Fruit fly (Drosophila melanogaster) whole organism, embryonic: ENCODE measurements around the gene Lcp65Ag2.

Experiments used
- ATbp ChIP-seq: fragments of 200-800 bp; sonication (Bioruptor generic); optimal IDR thresholded peaks from 2 replicates; lab custom pipeline; 2017; ENCODE audit warnings: missing biosample characterization, mild to moderate bottlenecking, missing genetic modification characterization, missing genetic modification reagents
- Atf3 ChIP-seq: fragments of 200-800 bp; sonication (Bioruptor generic); optimal IDR thresholded peaks from 3 replicates; lab custom pipeline; 2016; ENCODE audit warnings: missing biosample characterization, missing genetic modification characterization
- Atf6 ChIP-seq: fragments of 200-800 bp; sonication (Bioruptor generic); IDR thresholded peaks from 2 replicates; pipeline ENCODE4 v1.3.6; 2022; ENCODE audit warnings: missing biosample characterization, missing genetic modification characterization
- B-H1 ChIP-seq: fragments of 200-800 bp; sonication (Bioruptor generic); IDR thresholded peaks from 3 replicates; pipeline ENCODE4 v1.3.6; 2022; ENCODE audit warnings: missing biosample characterization, missing genetic modification characterization
- Blimp-1 ChIP-seq: fragments of 200-800 bp; sonication (Bioruptor generic); optimal IDR thresholded peaks from 3 replicates; lab custom pipeline; 2018; ENCODE audit warnings: missing biosample characterization, missing genetic modification characterization, mild to moderate bottlenecking, moderate library complexity, missing genetic modification reagents
- CG10209 ChIP-seq: fragments of 200-800 bp; sonication (Bioruptor generic); optimal IDR thresholded peaks from 3 replicates; lab custom pipeline; 2017; ENCODE audit warnings: missing biosample characterization, mild to moderate bottlenecking, missing genetic modification characterization, missing genetic modification reagents
- CG10543 ChIP-seq: fragments of 200-800 bp; sonication (Bioruptor generic); optimal IDR thresholded peaks from 3 replicates; lab custom pipeline; 2017; ENCODE audit warnings: missing biosample characterization, mild to moderate bottlenecking, missing genetic modification characterization, moderate library complexity
- CG13624 ChIP-seq: fragments of 200-800 bp; sonication (Bioruptor generic); optimal IDR thresholded peaks from 2 replicates; lab custom pipeline; 2016; ENCODE audit warnings: missing biosample characterization, missing genetic modification characterization
- CG14014 ChIP-seq: fragments of 200-800 bp; sonication (Bioruptor generic); IDR thresholded peaks from 2 replicates; pipeline ENCODE4 v1.3.6; 2022; ENCODE audit warnings: missing biosample characterization, missing genetic modification characterization
- CG15011 ChIP-seq: fragments of 200-800 bp; sonication (Bioruptor generic); optimal IDR thresholded peaks from 3 replicates; lab custom pipeline; 2018; ENCODE audit warnings: missing biosample characterization, mild to moderate bottlenecking, missing genetic modification characterization
- CG16813 ChIP-seq: fragments of 200-800 bp; sonication (Bioruptor generic); IDR thresholded peaks from 3 replicates; pipeline ENCODE4 v1.3.6; 2022; ENCODE audit warnings: missing biosample characterization, missing genetic modification characterization; ENCODE audit not compliant: partially characterized antibody
- CG18619 ChIP-seq: fragments of 200-800 bp; sonication (Bioruptor generic); optimal IDR thresholded peaks from 3 replicates; lab custom pipeline; 2017; ENCODE audit warnings: missing biosample characterization, mild to moderate bottlenecking, missing genetic modification characterization
- CG2889 ChIP-seq: fragments of 200-800 bp; sonication (Bioruptor generic); IDR thresholded peaks from 3 replicates; pipeline ENCODE4 v1.3.6; 2022; ENCODE audit warnings: missing biosample characterization, missing genetic modification characterization
- CG31441 ChIP-seq: fragments of 200-800 bp; sonication (Bioruptor generic); IDR thresholded peaks from 2 replicates; pipeline ENCODE4 v1.3.6; 2022; ENCODE audit warnings: missing biosample characterization, missing genetic modification characterization
- CG43689 ChIP-seq: fragments of 200-800 bp; sonication (Bioruptor generic); IDR thresholded peaks from 2 replicates; pipeline ENCODE4 v1.3.6; 2022; ENCODE audit warnings: missing biosample characterization, missing genetic modification characterization
- CG7372 ChIP-seq: fragments of 200-800 bp; sonication (Bioruptor generic); IDR thresholded peaks from 2 replicates; pipeline ENCODE4 v1.3.6; 2022; ENCODE audit warnings: missing biosample characterization, missing genetic modification characterization
- CG7786 ChIP-seq: fragments of 200-800 bp; sonication (Bioruptor generic); optimal IDR thresholded peaks from 2 replicates; lab custom pipeline; 2016; ENCODE audit warnings: missing biosample characterization, missing genetic modification characterization
- CG9932 ChIP-seq: fragments of 200-800 bp; sonication (Bioruptor generic); IDR thresholded peaks from 2 replicates; pipeline ENCODE4 v1.3.6; 2022; ENCODE audit warnings: missing biosample characterization, missing genetic modification characterization
- D ChIP-seq, 2 experiments: fragments of 200-800 bp in 1 of 2; fragments of >200 bp in 1 of 2; sonication (Bioruptor generic) in 1 of 2; optimal IDR thresholded peaks; 2 replicates in 1 of 2; 3 replicates in 1 of 2; lab custom pipeline; 2017; ENCODE audit warnings: mild to moderate bottlenecking in 1 of 2, missing biosample characterization in 1 of 2, missing genetic modification characterization in 1 of 2, missing genetic modification reagents in 1 of 2
- Dbx ChIP-seq: fragments of 200-800 bp; sonication (Bioruptor generic); IDR thresholded peaks from 3 replicates; pipeline ENCODE4 v1.3.6; 2022; ENCODE audit warnings: missing biosample characterization, missing genetic modification characterization
- Gug ChIP-seq: fragments of 200-800 bp; sonication (Bioruptor generic); IDR thresholded peaks from 4 replicates; pipeline ENCODE4 v1.3.6; 2022; ENCODE audit warnings: missing biosample characterization, missing genetic modification characterization
- Hmr ChIP-seq: fragments of 200-800 bp; sonication (Bioruptor generic); optimal IDR thresholded peaks from 3 replicates; lab custom pipeline; 2017; ENCODE audit warnings: mild to moderate bottlenecking, missing biosample characterization, missing genetic modification reagents, missing genetic modification characterization
- Hr51 ChIP-seq, 2 experiments: fragments of 200-800 bp; sonication (Bioruptor generic); optimal IDR thresholded peaks; 2 replicates in 1 of 2; 3 replicates in 1 of 2; lab custom pipeline; 2016 to 2018; ENCODE audit warnings: missing biosample characterization in 2 of 2, missing genetic modification characterization in 2 of 2, mild to moderate bottlenecking in 1 of 2, moderate library complexity in 1 of 2
- Hr78 ChIP-seq, 2 experiments: fragments of 200-800 bp in 1 of 2; fragments of >200 bp in 1 of 2; sonication (Bioruptor generic) in 1 of 2; optimal IDR thresholded peaks; 2 replicates each; lab custom pipeline; 2017 to 2019; ENCODE audit warnings: missing biosample characterization in 2 of 2, missing genetic modification characterization in 2 of 2, mild to moderate bottlenecking in 1 of 2, moderate library complexity in 1 of 2
- Lim3 ChIP-seq: fragments of 200-800 bp; sonication (Bioruptor generic); IDR thresholded peaks from 2 replicates; pipeline ENCODE4 v1.3.6; 2022; ENCODE audit warnings: missing biosample characterization, missing genetic modification characterization
- Sox102F ChIP-seq: fragments of 200-800 bp; sonication (Bioruptor generic); optimal IDR thresholded peaks from 2 replicates; lab custom pipeline; 2018; ENCODE audit warnings: missing biosample characterization, mild to moderate bottlenecking, missing genetic modification characterization, moderate library complexity
- ash1 ChIP-seq: fragments of 200-800 bp; sonication (Bioruptor generic); optimal IDR thresholded peaks from 2 replicates; lab custom pipeline; 2018; ENCODE audit warnings: missing biosample characterization, mild to moderate bottlenecking, missing genetic modification characterization
- bab2 ChIP-seq: fragments of 200-800 bp; sonication (Bioruptor generic); optimal IDR thresholded peaks from 2 replicates; lab custom pipeline; 2016; ENCODE audit warnings: missing biosample characterization, missing genetic modification characterization
- bsh ChIP-seq, 2 experiments: fragments of 200-800 bp; sonication (Bioruptor generic); optimal IDR thresholded peaks; 2 replicates each; lab custom pipeline; 2017 to 2018; ENCODE audit warnings: mild to moderate bottlenecking in 2 of 2, missing biosample characterization in 2 of 2, missing genetic modification characterization in 2 of 2, moderate library complexity in 1 of 2
- cg ChIP-seq: fragments of 200-800 bp; sonication (Bioruptor generic); optimal IDR thresholded peaks from 3 replicates; lab custom pipeline; 2019; ENCODE audit warnings: missing biosample characterization, mild to moderate bottlenecking, missing genetic modification characterization, moderate library complexity
- chif ChIP-seq, 2 experiments: fragments of 200-800 bp; sonication (Bioruptor generic); optimal IDR thresholded peaks; 3 replicates each; lab custom pipeline; 2016; ENCODE audit warnings: missing biosample characterization in 2 of 2, missing genetic modification characterization in 2 of 2
- fd96Cb ChIP-seq: fragments of 200-800 bp; sonication (Bioruptor generic); optimal IDR thresholded peaks from 2 replicates; lab custom pipeline; 2018; ENCODE audit warnings: missing biosample characterization, mild to moderate bottlenecking, missing genetic modification characterization, moderate library complexity
- grau ChIP-seq: fragments of 200-800 bp; optimal IDR thresholded peaks from 3 replicates; lab custom pipeline; 2019; ENCODE audit warnings: missing biosample characterization, mild to moderate bottlenecking, missing genetic modification characterization, moderate library complexity
- h ChIP-seq: fragments of >200 bp; optimal IDR thresholded peaks from 2 replicates; lab custom pipeline; 2017
- jumu ChIP-seq: fragments of 200-800 bp; sonication (Bioruptor generic); optimal IDR thresholded peaks from 3 replicates; lab custom pipeline; 2016; ENCODE audit warnings: missing biosample characterization, missing genetic modification characterization
- ken ChIP-seq: fragments of 200-800 bp; sonication (Bioruptor generic); IDR thresholded peaks from 3 replicates; pipeline ENCODE4 v1.3.6; 2022; ENCODE audit warnings: missing biosample characterization, missing genetic modification characterization
- mirr ChIP-seq: fragments of 200-800 bp; sonication (Bioruptor generic); optimal IDR thresholded peaks from 3 replicates; lab custom pipeline; 2018; ENCODE audit warnings: missing biosample characterization, mild to moderate bottlenecking, missing genetic modification characterization
- odd ChIP-seq: fragments of 200-800 bp; sonication (Bioruptor generic); optimal IDR thresholded peaks from 2 replicates; lab custom pipeline; 2017; ENCODE audit warnings: missing biosample characterization, mild to moderate bottlenecking, missing genetic modification characterization
- org-1 ChIP-seq: fragments of 200-800 bp; sonication (Bioruptor generic); optimal IDR thresholded peaks from 2 replicates; lab custom pipeline; 2017; ENCODE audit warnings: missing biosample characterization, missing genetic modification characterization
- scrt ChIP-seq: fragments of 200-800 bp; sonication (Bioruptor generic); optimal IDR thresholded peaks from 2 replicates; lab custom pipeline; 2018; ENCODE audit warnings: missing biosample characterization, mild to moderate bottlenecking, missing genetic modification characterization, moderate library complexity
- sd ChIP-seq: fragments of 200-800 bp; sonication (Bioruptor generic); optimal IDR thresholded peaks from 3 replicates; lab custom pipeline; 2018; ENCODE audit warnings: missing biosample characterization, mild to moderate bottlenecking, missing genetic modification characterization, moderate library complexity
- slbo ChIP-seq: fragments of 200-800 bp; sonication (Bioruptor generic); IDR thresholded peaks from 2 replicates; pipeline ENCODE4 v1.3.6; 2022; ENCODE audit warnings: missing biosample characterization, missing genetic modification characterization
- sug ChIP-seq: fragments of 200-800 bp; optimal IDR thresholded peaks from 2 replicates; lab custom pipeline; 2019; ENCODE audit warnings: missing biosample characterization, mild to moderate bottlenecking, missing genetic modification characterization, moderate library complexity
- twi ChIP-seq: fragments of 200-800 bp; optimal IDR thresholded peaks from 2 replicates; lab custom pipeline; 2019; ENCODE audit warnings: missing biosample characterization, mild to moderate bottlenecking, missing genetic modification characterization, moderate library complexity
- unpg ChIP-seq: fragments of 200-800 bp; sonication (Bioruptor generic); optimal IDR thresholded peaks from 3 replicates; lab custom pipeline; 2018; ENCODE audit warnings: missing biosample characterization, mild to moderate bottlenecking, missing genetic modification characterization, moderate library complexity
- vnd ChIP-seq: fragments of 200-800 bp; sonication (Bioruptor generic); IDR thresholded peaks from 3 replicates; pipeline ENCODE4 v1.3.6; 2022; ENCODE audit warnings: missing biosample characterization, missing genetic modification characterization; ENCODE audit not compliant: partially characterized antibody
- vvl ChIP-seq: fragments of 200-800 bp; sonication (Bioruptor generic); IDR thresholded peaks from 2 replicates; pipeline ENCODE4 v1.3.6; 2022; ENCODE audit warnings: missing biosample characterization, missing genetic modification characterization
- zfh1 ChIP-seq: fragments of 200-800 bp; sonication (Bioruptor generic); IDR thresholded peaks from 3 replicates; pipeline ENCODE4 v1.3.6; 2022; ENCODE audit warnings: missing biosample characterization, missing genetic modification characterization

The Lcp65Ag2 gene

dm6 chr3L:6093213-6093612 is 40.2 kb downstream of the Lcp65Ag2 start, which contains the start of gene CG10469:
Gene CG10469, minus strand, starts transcription at chr3L:6093313.
- TF ChIP-seq Gug (GFP tag; lab: Robert Waterston, UW): no peak
- 0 out of 3 replicates have a peak, but pooled peaks have one; percentile 16 for TF ChIP-seq CG16813 (GFP tag; lab: Robert Waterston, UW)

- TF ChIP-seq Hr78 (GFP tag; optimal IDR thresholded peaks at IDR 0.05; lab: Kevin White, UChicago) (no peak), grau (tag; lab: Kevin White, UChicago) (peak; percentile 54), CG13624 (GFP tag; lab: Kevin White, UChicago) (peak; percentile 38), org-1 (GFP tag; lab: Kevin White, UChicago) (peak; percentile 10), Atf6 (peak; percentile 61), unpg (GFP tag; lab: Kevin White, UChicago) (peak; percentile 65), CG7786 (GFP tag; lab: Kevin White, UChicago) (peak; percentile 14), CG2889 (GFP tag; lab: Robert Waterston, UW) (0 out of 3 replicates have a peak, but pooled peaks have one; percentile 33), CG31441 (GFP tag; lab: Robert Waterston, UW) (0 out of 2 replicates have a peak, but pooled peaks have one; percentile 11), Dbx (GFP tag; lab: Robert Waterston, UW) (no peak), ash1 (no peak), slbo (GFP tag; lab: Robert Waterston, UW) (peak; percentile 68), Atf3 (no peak), CG10209 (GFP tag; lab: Kevin White, UChicago) (peak; percentile 6), CG10543 (GFP tag; lab: Kevin White, UChicago) (no peak), zfh1 (GFP tag; lab: Robert Waterston, UW) (no peak), vnd (no peak), B-H1 (no peak), CG7372 (GFP tag; lab: Robert Waterston, UW) (no peak), vvl (GFP tag; lab: Robert Waterston, UW) (no peak), Sox102F (GFP tag; lab: Kevin White, UChicago) (peak; percentile 49), CG43689 (GFP tag; lab: Robert Waterston, UW) (no peak), fd96Cb (tag; lab: Kevin White, UChicago) (no peak), Lim3 (GFP tag; lab: Robert Waterston, UW) (no peak), CG9932 (peak; percentile 51; the same call in 1 of the 2 replicates), Blimp-1 (no peak), ken (GFP tag; lab: Robert Waterston, UW) (peak; percentile 21; the same call in 1 of the 3 replicates), CG18619 (no peak), scrt (GFP tag; lab: Kevin White, UChicago) (no peak), h (lab: Kevin White, UChicago) (no peak), bab2 (GFP tag; lab: Kevin White, UChicago) (peak; percentile 24), Hmr (GFP tag; lab: Kevin White, UChicago) (peak; percentile 38), jumu (GFP tag; lab: Kevin White, UChicago) (peak; percentile 24), cg (GFP tag; lab: Kevin White, UChicago) (no peak), bsh (GFP tag; optimal IDR thresholded peaks at IDR 0.05; lab: Kevin White, UChicago) (peak in 1 of 2 experiments; percentile 55), mirr (GFP tag; lab: Kevin White, UChicago) (no peak), ATbp (peak; percentile 27), D (optimal IDR thresholded peaks at IDR 0.05; lab: Kevin White, UChicago) (no peak), D (GFP tag; optimal IDR thresholded peaks at IDR 0.05; lab: Kevin White, UChicago) (no peak), CG14014 (GFP tag; lab: Robert Waterston, UW) (no peak), sug (tag; lab: Kevin White, UChicago) (no peak), CG15011 (GFP tag; lab: Kevin White, UChicago) (no peak), chif (GFP tag; optimal IDR thresholded peaks at IDR 0.05; lab: Kevin White, UChicago) (peak; percentile 27 to 29), twi (tag; lab: Kevin White, UChicago) (no peak), sd (tag; lab: Kevin White, UChicago) (no peak), Hr51 (GFP tag; optimal IDR thresholded peaks at IDR 0.05; lab: Kevin White, UChicago) (peak in 1 of 2 experiments; percentile 34), odd (GFP tag; lab: Kevin White, UChicago) (no peak)
Observed at dm6 chr3L:6085988-6086387, 47.4 kb downstream of the Lcp65Ag2 start.
